Worm (Caenorhabditis elegans) whole organism, midembryonic: ENCODE data around the gene K08E4.2.
A peak's percentile ranks its signal among the peaks of the same experiment; 100 is the strongest.

Source experiments
- T22C8.4 ChIP-seq: fragments of 200-800 bp; sonication (Bioruptor generic); IDR thresholded peaks from 2 replicates; pipeline ENCODE4 v1.3.6; 2022; ENCODE audit warnings: missing genetic modification characterization, missing compliant biosample characterization
- cog-1 ChIP-seq: sonication (generic microtip); optimal IDR thresholded peaks from 2 replicates; lab custom pipeline; 2016; ENCODE audit warnings: missing genetic modification characterization, missing compliant biosample characterization
- flt-1 ChIP-seq: fragments of 200-800 bp; sonication (Bioruptor generic); IDR thresholded peaks from 2 replicates; pipeline ENCODE4 v1.3.6; 2022; ENCODE audit warnings: missing genetic modification characterization, missing compliant biosample characterization
- klf-2 ChIP-seq: fragments of 200-800 bp; sonication (Bioruptor generic); conservative IDR thresholded peaks from 2 replicates; pipeline ENCODE4 v1.3.6; 2022; ENCODE audit warnings: missing genetic modification reagents, missing genetic modification characterization, missing compliant biosample characterization
- med-1 ChIP-seq: sonication (generic microtip); optimal IDR thresholded peaks from 2 replicates; lab custom pipeline; 2017; ENCODE audit warnings: missing genetic modification characterization, mild to moderate bottlenecking, missing compliant biosample characterization, antibody characterized with exemption, missing genetic modification reagents; ENCODE audit not compliant: insufficient read depth
- ref-1 ChIP-seq: fragments of 200-800 bp; sonication (Bioruptor generic); conservative IDR thresholded peaks from 2 replicates; pipeline ENCODE4 v1.3.6; 2022; ENCODE audit warnings: missing genetic modification reagents, missing genetic modification characterization, missing compliant biosample characterization
- tab-1 ChIP-seq: fragments of 200-800 bp; sonication (Bioruptor generic); IDR thresholded peaks from 2 replicates; pipeline ENCODE4 v1.3.6; 2022; ENCODE audit warnings: missing genetic modification characterization, missing compliant biosample characterization
- ztf-23 ChIP-seq: fragments of 200-800 bp; sonication (Bioruptor generic); IDR thresholded peaks from 2 replicates; pipeline ENCODE4 v1.3.6; 2022; ENCODE audit warnings: missing genetic modification reagents, missing genetic modification characterization, missing compliant biosample characterization
- ztf-29 ChIP-seq: fragments of 200-800 bp; sonication (Bioruptor generic); IDR thresholded peaks from 2 replicates; pipeline ENCODE4 v1.3.6; 2022; ENCODE audit warnings: missing genetic modification reagents, missing genetic modification characterization, missing compliant biosample characterization

K08E4.2 gene

ce11 chrIV:12061229-12061628, 4.8 kb upstream of the K08E4.2 start, which contains the start of gene K08E4.8:
TSS of gene K08E4.8 (minus strand) at chrIV:12061329.
- TF ChIP-seq flt-1: no peak

- TF ChIP-seq ztf-23 (no peak), med-1 (GFP tag; lab: Kevin White, UChicago) (no peak), klf-2 (GFP tag; lab: Robert Waterston, UW) (no peak), T22C8.4 (GFP tag; lab: Robert Waterston, UW) (no peak), flt-1 (no peak), tab-1 (no peak), ztf-29 (GFP tag; lab: Robert Waterston, UW) (no peak), ref-1 (GFP tag; lab: Robert Waterston, UW) (no peak), cog-1 (tag; lab: Kevin White, UChicago) (no peak)
Measured at ce11 chrIV:12057508-12057907, 1.1 kb upstream of the K08E4.2 start, which contains the start of gene K08E4.3. TSS of gene K08E4.3 (plus strand) at chrIV:12057742.

- TF ChIP-seq med-1 (GFP tag; lab: Kevin White, UChicago) (no peak), ref-1 (GFP tag; lab: Robert Waterston, UW) (no peak), klf-2 (GFP tag; lab: Robert Waterston, UW) (no peak), ztf-23 (no peak), T22C8.4 (GFP tag; lab: Robert Waterston, UW) (no peak), flt-1 (no peak), cog-1 (tag; lab: Kevin White, UChicago) (no peak), tab-1 (no peak), ztf-29 (GFP tag; lab: Robert Waterston, UW) (no peak)
Measured at ce11 chrIV:12052461-12052860, 4.0 kb downstream of the K08E4.2 start.

ce11 chrIV:12051049-12051792, 5.2 kb downstream of the K08E4.2 start, which contains the start of the genes bre-5 and spt-5:
TSS of gene bre-5 (minus strand) at chrIV:12051215.
TSS of gene spt-5 (plus strand) at chrIV:12051491.
- TF ChIP-seq T22C8.4 (GFP tag; lab: Robert Waterston, UW) (peak; percentile 53; the same call in 1 of the 2 replicates), med-1 (GFP tag; lab: Kevin White, UChicago) (no peak), ztf-23 (no peak), klf-2 (GFP tag; lab: Robert Waterston, UW) (no peak), flt-1 (no peak), ztf-29 (GFP tag; lab: Robert Waterston, UW) (no peak), tab-1 (no peak)

ce11 chrIV:12047552-12048347, 8.7 kb downstream of the K08E4.2 start, which contains the start of gene T12G3.4:
TSS of gene T12G3.4 (plus strand) at chrIV:12048256.
- TF ChIP-seq tab-1 (no peak), med-1 (GFP tag; lab: Kevin White, UChicago) (no peak), flt-1 (no peak), T22C8.4 (GFP tag; lab: Robert Waterston, UW) (no peak), cog-1 (tag; lab: Kevin White, UChicago) (no peak), ztf-23 (no peak), ztf-29 (GFP tag; lab: Robert Waterston, UW) (no peak), klf-2 (GFP tag; lab: Robert Waterston, UW) (no peak), ref-1 (GFP tag; lab: Robert Waterston, UW) (no peak)

ce11 chrIV:12046524-12047203, 9.8 kb downstream of the K08E4.2 start, which contains the start of gene T12G3.2:
TSS of gene T12G3.2 (minus strand) at chrIV:12046967.
- no peak for TF ChIP-seq cog-1 (tag; lab: Kevin White, UChicago)
- TF ChIP-seq ztf-29 (GFP tag; lab: Robert Waterston, UW): no peak
- TF ChIP-seq klf-2 (GFP tag; lab: Robert Waterston, UW): no peak
- no peak for TF ChIP-seq tab-1
- TF ChIP-seq ref-1 (GFP tag; lab: Robert Waterston, UW): no peak
- no peak for TF ChIP-seq flt-1
- no peak for TF ChIP-seq med-1 (GFP tag; lab: Kevin White, UChicago)
- TF ChIP-seq ztf-23: no peak
- TF ChIP-seq T22C8.4 (GFP tag; lab: Robert Waterston, UW): no peak

- TF ChIP-seq flt-1: no peak
- no peak for TF ChIP-seq T22C8.4 (GFP tag; lab: Robert Waterston, UW)
- TF ChIP-seq med-1 (GFP tag; lab: Kevin White, UChicago): no peak
- TF ChIP-seq tab-1: no peak
- no peak for TF ChIP-seq klf-2 (GFP tag; lab: Robert Waterston, UW)
- no peak for TF ChIP-seq cog-1 (tag; lab: Kevin White, UChicago)
- no peak for TF ChIP-seq ref-1 (GFP tag; lab: Robert Waterston, UW)
Measured at ce11 chrIV:12044844-12045738, 11.4 kb downstream of the K08E4.2 start.

ce11 chrIV:12043054-12043453, 13.4 kb downstream of the K08E4.2 start:
- TF ChIP-seq flt-1 (no peak), med-1 (GFP tag; lab: Kevin White, UChicago) (no peak), cog-1 (tag; lab: Kevin White, UChicago) (no peak), klf-2 (GFP tag; lab: Robert Waterston, UW) (no peak), ztf-23 (no peak), ztf-29 (GFP tag; lab: Robert Waterston, UW) (no peak), T22C8.4 (GFP tag; lab: Robert Waterston, UW) (no peak), ref-1 (GFP tag; lab: Robert Waterston, UW) (no peak), tab-1 (no peak)
